Fruit fly (Drosophila melanogaster) whole organism, pupa: ENCODE results near the gene Pdfr.

Experiments used
- CG10348 ChIP-seq: fragments of 200-800 bp; sonication (Bioruptor generic); IDR thresholded peaks from 2 replicates; pipeline ENCODE4 v1.3.6; 2022; ENCODE audit warnings: missing biosample characterization, missing genetic modification characterization
- CG12605 ChIP-seq: fragments of 200-800 bp; sonication (Bioruptor generic); IDR thresholded peaks from 2 replicates; pipeline ENCODE4 v1.3.6; 2022; ENCODE audit warnings: missing biosample characterization, missing genetic modification characterization
- CG13204 ChIP-seq: fragments of 200-800 bp; sonication (Bioruptor generic); optimal IDR thresholded peaks from 2 replicates; lab custom pipeline; 2018; ENCODE audit warnings: missing biosample characterization, mild to moderate bottlenecking, missing genetic modification characterization, moderate library complexity
- CG14655 ChIP-seq: fragments of 200-800 bp; sonication (Bioruptor generic); optimal IDR thresholded peaks from 3 replicates; lab custom pipeline; 2017; ENCODE audit warnings: mild to moderate bottlenecking, missing biosample characterization, missing genetic modification reagents, missing genetic modification characterization
- CG15710 ChIP-seq: fragments of 200-800 bp; sonication (Bioruptor generic); optimal IDR thresholded peaks from 2 replicates; lab custom pipeline; 2018; ENCODE audit warnings: missing biosample characterization, mild to moderate bottlenecking, missing genetic modification characterization, moderate library complexity
- CG17806 ChIP-seq: fragments of 200-800 bp; sonication (Bioruptor generic); optimal IDR thresholded peaks from 2 replicates; lab custom pipeline; 2018; ENCODE audit warnings: missing biosample characterization, mild to moderate bottlenecking, missing genetic modification characterization, moderate library complexity
- CG32121 ChIP-seq: fragments of 200-800 bp; sonication (Bioruptor generic); IDR thresholded peaks from 2 replicates; pipeline ENCODE4 v1.3.6; 2022; ENCODE audit warnings: missing biosample characterization, missing genetic modification characterization
- CG34367 ChIP-seq: fragments of 200-800 bp; sonication (Bioruptor generic); optimal IDR thresholded peaks from 2 replicates; lab custom pipeline; 2018; ENCODE audit warnings: missing biosample characterization, mild to moderate bottlenecking, missing genetic modification characterization
- CG4496 ChIP-seq: fragments of 200-800 bp; sonication (Bioruptor generic); IDR thresholded peaks from 3 replicates; pipeline ENCODE4 v1.3.6; 2022; ENCODE audit warnings: missing biosample characterization, missing genetic modification characterization
- CG8159 ChIP-seq: fragments of 200-800 bp; sonication (Bioruptor generic); optimal IDR thresholded peaks from 3 replicates; lab custom pipeline; 2018; ENCODE audit warnings: missing biosample characterization, mild to moderate bottlenecking, missing genetic modification characterization, moderate library complexity
- CG8301 ChIP-seq: fragments of 200-800 bp; sonication (Bioruptor generic); optimal IDR thresholded peaks from 2 replicates; lab custom pipeline; 2018; ENCODE audit warnings: missing biosample characterization, mild to moderate bottlenecking, missing genetic modification characterization
- CG9948 ChIP-seq: fragments of 200-800 bp; sonication (Bioruptor generic); optimal IDR thresholded peaks from 2 replicates; lab custom pipeline; 2018; ENCODE audit warnings: missing biosample characterization, mild to moderate bottlenecking, missing genetic modification characterization, moderate library complexity
- D1 ChIP-seq: fragments of 200-800 bp; sonication (Bioruptor generic); optimal IDR thresholded peaks from 2 replicates; lab custom pipeline; 2018; ENCODE audit warnings: missing biosample characterization, mild to moderate bottlenecking, missing genetic modification characterization, moderate library complexity
- EcR ChIP-seq: fragments of 200-800 bp; sonication (Bioruptor generic); optimal IDR thresholded peaks from 3 replicates; lab custom pipeline; 2019; ENCODE audit warnings: missing biosample characterization, missing genetic modification characterization, mild to moderate bottlenecking, moderate library complexity, missing genetic modification reagents
- Ets98B ChIP-seq: fragments of 200-800 bp; sonication (Bioruptor generic); IDR thresholded peaks from 2 replicates; pipeline ENCODE4 v1.3.6; 2022; ENCODE audit warnings: missing biosample characterization, missing genetic modification characterization
- Pif1A ChIP-seq: fragments of 200-800 bp; sonication (Bioruptor generic); optimal IDR thresholded peaks from 3 replicates; lab custom pipeline; 2016; ENCODE audit warnings: missing biosample characterization, missing genetic modification characterization
- Pif1B ChIP-seq: fragments of 200-800 bp; sonication (Bioruptor generic); optimal IDR thresholded peaks from 3 replicates; lab custom pipeline; 2016; ENCODE audit warnings: missing biosample characterization, missing genetic modification characterization
- Snoo ChIP-seq: fragments of 200-800 bp; sonication (Bioruptor generic); optimal IDR thresholded peaks from 3 replicates; lab custom pipeline; 2017; ENCODE audit warnings: missing biosample characterization, mild to moderate bottlenecking, missing genetic modification characterization, inconsistent platforms
- fd96Ca ChIP-seq: fragments of 200-800 bp; sonication (Bioruptor generic); IDR thresholded peaks from 3 replicates; pipeline ENCODE4 v1.3.6; 2022; ENCODE audit warnings: missing biosample characterization, missing genetic modification characterization
- gl ChIP-seq: fragments of 200-800 bp; sonication (Bioruptor generic); optimal IDR thresholded peaks from 2 replicates; lab custom pipeline; 2018; ENCODE audit warnings: missing biosample characterization, mild to moderate bottlenecking, missing genetic modification characterization
- rn ChIP-seq: fragments of 200-800 bp; sonication (Bioruptor generic); IDR thresholded peaks from 2 replicates; pipeline ENCODE4 v1.3.6; 2022; ENCODE audit warnings: missing biosample characterization, missing genetic modification characterization

Pdfr gene

dm6 chrX:2545328-2545758 lies 6.7 kb upstream of the Pdfr start, which contains the start of gene trol:
Gene trol, minus strand, starts transcription at chrX:2545427.
- TF ChIP-seq Ets98B (GFP tag; lab: Robert Waterston, UW) (peak; percentile 43; the same call in 1 of the 2 replicates), Pif1A (GFP tag; lab: Kevin White, UChicago) (peak; percentile 2), Snoo (tag; lab: Kevin White, UChicago) (no peak), Pif1B (peak; percentile 35), CG8159 (tag; lab: Kevin White, UChicago) (no peak), CG14655 (GFP tag; lab: Kevin White, UChicago) (peak; percentile 31), CG32121 (GFP tag; lab: Robert Waterston, UW) (peak; percentile 37; the same call in 1 of the 2 replicates), CG9948 (tag; lab: Kevin White, UChicago) (no peak), CG4496 (GFP tag; lab: Robert Waterston, UW) (peak; percentile 67), CG13204 (GFP tag; lab: Kevin White, UChicago) (peak; percentile 84), D1 (tag; lab: Kevin White, UChicago) (no peak), CG15710 (tag; lab: Kevin White, UChicago) (peak; percentile 27), rn (GFP tag; lab: Robert Waterston, UW) (no peak), CG12605 (GFP tag; lab: Robert Waterston, UW) (no peak), CG17806 (no peak), fd96Ca (peak; percentile 51; the same call in 1 of the 3 replicates), EcR (GFP tag; lab: Kevin White, UChicago) (peak; percentile 37)

- no peak for TF ChIP-seq Pif1A (GFP tag; lab: Kevin White, UChicago)
- no peak for TF ChIP-seq gl
- TF ChIP-seq CG32121 (GFP tag; lab: Robert Waterston, UW) = no peak
- TF ChIP-seq Snoo (tag; lab: Kevin White, UChicago) = no peak
- no peak for TF ChIP-seq Ets98B (GFP tag; lab: Robert Waterston, UW)
- TF ChIP-seq CG8301 (tag; lab: Kevin White, UChicago) = no peak
- no peak for TF ChIP-seq CG14655 (GFP tag; lab: Kevin White, UChicago)
- no peak for TF ChIP-seq CG12605 (GFP tag; lab: Robert Waterston, UW)
- TF ChIP-seq CG17806 = no peak
- no peak for TF ChIP-seq rn (GFP tag; lab: Robert Waterston, UW)
- TF ChIP-seq CG4496 (GFP tag; lab: Robert Waterston, UW) = no peak
- no peak for TF ChIP-seq CG34367
Observed at dm6 chrX:2546260-2546659, 5.7 kb upstream of the Pdfr start.

dm6 chrX:2546664-2547487 lies 5.1 kb upstream of the Pdfr start:
- TF ChIP-seq CG8301 (tag; lab: Kevin White, UChicago) = no peak
- TF ChIP-seq CG17806 = no peak
- TF ChIP-seq D1 (tag; lab: Kevin White, UChicago) = no peak
- no peak for TF ChIP-seq EcR (GFP tag; lab: Kevin White, UChicago)
- no peak for TF ChIP-seq fd96Ca
- no peak for TF ChIP-seq Pif1B
- no peak for TF ChIP-seq Pif1A (GFP tag; lab: Kevin White, UChicago)
- no peak for TF ChIP-seq CG9948 (tag; lab: Kevin White, UChicago)
- TF ChIP-seq CG4496 (GFP tag; lab: Robert Waterston, UW) = no peak

- no peak for TF ChIP-seq CG14655 (GFP tag; lab: Kevin White, UChicago)
- TF ChIP-seq CG15710 (tag; lab: Kevin White, UChicago) = no peak
- TF ChIP-seq CG10348 (GFP tag; lab: Robert Waterston, UW) = no peak
- no peak for TF ChIP-seq CG12605 (GFP tag; lab: Robert Waterston, UW)
- TF ChIP-seq Pif1A (GFP tag; lab: Kevin White, UChicago) = no peak
- TF ChIP-seq Snoo (tag; lab: Kevin White, UChicago) = no peak
- no peak for TF ChIP-seq CG8301 (tag; lab: Kevin White, UChicago)
Observed at dm6 chrX:2553862-2554261, 1.9 kb downstream of the Pdfr start.

dm6 chrX:2580319-2581008 lies 28.5 kb downstream of the Pdfr start, which contains the start of the genes Vha36-3 and AANATL7:
Gene Vha36-3, minus strand, starts transcription at chrX:2580560.
Gene AANATL7, plus strand, starts transcription at chrX:2580958.
- no peak for TF ChIP-seq CG17806
- no peak for TF ChIP-seq CG8159 (tag; lab: Kevin White, UChicago)
- TF ChIP-seq CG14655 (GFP tag; lab: Kevin White, UChicago) = no peak
- TF ChIP-seq Snoo (tag; lab: Kevin White, UChicago) = no peak
- no peak for TF ChIP-seq Pif1B
- TF ChIP-seq CG10348 (GFP tag; lab: Robert Waterston, UW) = no peak
- no peak for TF ChIP-seq CG13204 (GFP tag; lab: Kevin White, UChicago)
- no peak for TF ChIP-seq CG9948 (tag; lab: Kevin White, UChicago)
- no peak for TF ChIP-seq EcR (GFP tag; lab: Kevin White, UChicago)
- TF ChIP-seq Ets98B (GFP tag; lab: Robert Waterston, UW) = no peak
- TF ChIP-seq CG34367 = no peak
- TF ChIP-seq rn (GFP tag; lab: Robert Waterston, UW) = no peak
- TF ChIP-seq Pif1A (GFP tag; lab: Kevin White, UChicago) = no peak
